Worm (Caenorhabditis elegans): ENCODE measurements around the gene C50B8.5.

The C50B8.5 gene

ce11 chrV:13580696-13581095, at the start of gene C50B8.5:
TSS of gene C50B8.5 (plus strand) at chrV:13580968.
- TF ChIP-seq pes-1 (GFP tag; IDR thresholded peaks at IDR 0.05) (no peak), aly-1 (tag; optimal IDR thresholded peaks at IDR 0.05) (no peak), F13C5.2 (tag; optimal IDR thresholded peaks at IDR 0.05) (no peak), tbx-37 (GFP tag; conservative IDR thresholded peaks at IDR 0.05) (no peak), ama-1 (optimal IDR thresholded peaks at IDR 0.05) (no peak)

- no peak for TF ChIP-seq F13C5.2 (tag; optimal IDR thresholded peaks at IDR 0.05)
- no peak for TF ChIP-seq ets-7 (tag; optimal IDR thresholded peaks at IDR 0.05)
These were observed 48.3 kb upstream of the C50B8.5 start for ce11 chrV:13532469-13532868.

ce11 chrV:13536058-13536579, 44.6 kb upstream of the C50B8.5 start, which contains the start of gene frpr-5:
TSS of gene frpr-5 (minus strand) at chrV:13536108.
- TF ChIP-seq scrt-1 (GFP tag; IDR thresholded peaks at IDR 0.05) = no peak

DNA sequence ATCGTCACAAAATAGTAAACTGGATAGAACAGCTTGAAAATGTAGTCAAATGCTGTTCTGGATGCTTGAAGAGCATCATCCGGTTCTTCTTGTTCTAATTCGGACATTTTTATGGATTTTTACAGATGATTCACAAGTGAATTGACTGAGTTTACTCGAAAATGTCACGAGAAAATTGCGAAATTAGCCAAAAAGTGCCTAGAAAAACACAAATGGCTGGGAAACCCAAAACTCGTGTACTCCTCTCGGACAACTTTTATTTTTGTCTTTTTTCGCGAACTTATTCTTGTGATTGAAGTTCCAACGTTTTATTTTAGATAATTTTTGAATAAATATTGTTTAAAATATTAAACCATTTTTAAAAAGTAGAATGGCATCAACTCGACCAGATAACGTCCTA, 29.2 kb upstream of the C50B8.5 start, which contains the start of the genes C56A3.4 and C56A3.5:
C56A3.4 (minus strand) TSS at position 154 of the 400 bp plus-strand sequence.
C56A3.5 (plus strand) TSS at position 367 of the 400 bp plus-strand sequence.
- TF ChIP-seq F13C5.2 (tag; optimal IDR thresholded peaks at IDR 0.05) (no peak), tra-4 (tag; optimal IDR thresholded peaks at IDR 0.05) (no peak), tbx-37 (GFP tag; conservative IDR thresholded peaks at IDR 0.05) (no peak), ets-7 (tag; optimal IDR thresholded peaks at IDR 0.05) (no peak), hmg-4 (GFP tag; optimal IDR thresholded peaks at IDR 0.05) (no peak), hnd-1 (tag; optimal IDR thresholded peaks at IDR 0.05) (no peak), ama-1 (optimal IDR thresholded peaks at IDR 0.05) (no peak), sea-1 (GFP tag; conservative IDR thresholded peaks at IDR 0.05) (no peak), pes-1 (GFP tag; IDR thresholded peaks at IDR 0.05) (no peak), tbx-11 (GFP tag; IDR thresholded peaks at IDR 0.05) (no peak), hmbx-1 (tag; optimal IDR thresholded peaks at IDR 0.05) (no peak), B0310.2 (tag; optimal IDR thresholded peaks at IDR 0.05) (no peak), ceh-36 (tag; optimal IDR thresholded peaks at IDR 0.05) (no peak), scrt-1 (GFP tag; IDR thresholded peaks at IDR 0.05) (no peak), ceh-13 (GFP tag; optimal IDR thresholded peaks at IDR 0.05) (no peak)

DNA sequence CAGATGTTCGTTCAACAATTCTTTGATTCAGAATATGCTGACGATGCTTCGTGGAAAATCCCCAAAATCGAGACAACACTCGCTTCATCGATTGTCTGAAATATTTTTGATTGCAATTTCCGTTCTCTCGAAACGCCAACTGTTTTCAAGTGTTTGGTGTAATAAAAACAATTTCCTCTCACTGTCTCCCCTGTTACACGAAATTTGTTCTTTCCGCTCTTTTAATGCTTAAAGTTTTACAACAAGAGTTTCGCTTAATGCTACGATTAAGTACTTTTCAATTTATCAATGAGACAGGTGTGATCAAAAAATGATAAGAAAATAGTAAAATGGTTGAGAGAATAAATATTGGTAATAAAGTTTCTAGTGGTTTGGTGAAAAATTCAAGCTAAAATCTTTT, 24.5 kb upstream of the C50B8.5 start, which contains the start of gene C56A3.6:
C56A3.6 (minus strand) TSS at position 101 of the 400 bp plus-strand sequence.
- TF ChIP-seq hnd-1 (tag; optimal IDR thresholded peaks at IDR 0.05) (no peak), B0310.2 (tag; optimal IDR thresholded peaks at IDR 0.05) (no peak), pes-1 (GFP tag; IDR thresholded peaks at IDR 0.05) (no peak), ets-7 (tag; optimal IDR thresholded peaks at IDR 0.05) (no peak), hmbx-1 (tag; optimal IDR thresholded peaks at IDR 0.05) (no peak), hmg-4 (GFP tag; optimal IDR thresholded peaks at IDR 0.05) (no peak), flt-1 (GFP tag; IDR thresholded peaks at IDR 0.05) (no peak), tbx-11 (GFP tag; IDR thresholded peaks at IDR 0.05) (no peak), tra-4 (tag; optimal IDR thresholded peaks at IDR 0.05) (no peak)

DNA sequence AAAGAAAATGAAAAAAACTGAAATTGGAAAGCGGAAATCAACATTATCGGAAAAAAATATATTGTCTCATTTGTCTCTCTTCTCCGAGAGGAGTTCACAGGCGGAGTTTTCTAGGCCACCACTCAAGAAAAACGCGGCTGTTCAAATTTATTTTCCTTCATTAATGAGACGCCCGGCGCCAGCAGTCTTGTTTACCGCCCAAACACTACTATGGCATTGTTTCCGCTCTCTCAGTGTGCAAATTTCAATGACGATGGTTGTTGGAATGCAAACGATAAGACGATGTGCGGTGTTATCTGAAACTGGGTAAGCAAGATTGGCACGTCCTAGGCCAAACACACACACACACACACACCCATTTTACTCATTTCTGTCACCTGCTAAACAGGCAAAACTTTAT, 24.0 kb upstream of the C50B8.5 start, which contains the start of gene cav-2:
cav-2 (plus strand) TSS at position 359 of the 400 bp plus-strand sequence.
- TF ChIP-seq ceh-13 (GFP tag; optimal IDR thresholded peaks at IDR 0.05) (no peak), ama-1 (optimal IDR thresholded peaks at IDR 0.05) (no peak), F13C5.2 (tag; optimal IDR thresholded peaks at IDR 0.05) (no peak), tbx-37 (GFP tag; conservative IDR thresholded peaks at IDR 0.05) (peak; percentile 63), scrt-1 (GFP tag; IDR thresholded peaks at IDR 0.05) (peak; percentile 52; the same call in 1 of the 2 replicates), ets-7 (tag; optimal IDR thresholded peaks at IDR 0.05) (no peak)

DNA sequence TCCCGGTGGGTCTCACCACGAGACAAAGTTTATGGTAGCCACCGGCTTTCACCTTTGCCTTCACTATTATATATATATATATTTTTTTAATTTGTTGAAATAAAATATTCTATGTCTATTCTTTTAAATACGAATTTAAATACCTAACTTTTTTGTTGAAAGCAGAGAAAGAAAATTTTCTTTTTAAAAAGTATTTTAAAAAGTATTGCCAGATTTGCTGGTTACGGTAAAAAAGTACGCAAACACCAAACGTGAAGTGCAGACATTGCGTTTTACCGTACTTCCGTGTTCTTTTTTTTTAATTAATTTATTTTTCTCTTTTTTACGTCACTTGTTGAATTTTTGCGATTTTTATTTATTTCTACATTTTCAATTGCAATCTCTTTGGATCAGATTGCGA, 20.8 kb upstream of the C50B8.5 start, which contains the start of gene C56A3.8:
C56A3.8 (plus strand) TSS at position 301 of the 400 bp plus-strand sequence.
- no peak for TF ChIP-seq sea-1 (GFP tag; conservative IDR thresholded peaks at IDR 0.05)
- TF ChIP-seq B0310.2 (tag; optimal IDR thresholded peaks at IDR 0.05) = no peak
- TF ChIP-seq hnd-1 (tag; optimal IDR thresholded peaks at IDR 0.05) = no peak
- no peak for TF ChIP-seq hmg-4 (GFP tag; optimal IDR thresholded peaks at IDR 0.05)
- TF ChIP-seq F13C5.2 (tag; optimal IDR thresholded peaks at IDR 0.05) = no peak
- no peak for TF ChIP-seq aly-1 (tag; optimal IDR thresholded peaks at IDR 0.05)
- TF ChIP-seq tbx-37 (GFP tag; conservative IDR thresholded peaks at IDR 0.05) = no peak
- TF ChIP-seq scrt-1 (GFP tag; IDR thresholded peaks at IDR 0.05) = no peak
- TF ChIP-seq ceh-13 (GFP tag; optimal IDR thresholded peaks at IDR 0.05) = no peak

- TF ChIP-seq scrt-1 (GFP tag; IDR thresholded peaks at IDR 0.05) (no peak), ceh-36 (tag; optimal IDR thresholded peaks at IDR 0.05) (no peak), tbx-37 (GFP tag; conservative IDR thresholded peaks at IDR 0.05) (no peak), pes-1 (GFP tag; IDR thresholded peaks at IDR 0.05) (no peak), hmbx-1 (tag; optimal IDR thresholded peaks at IDR 0.05) (no peak), ama-1 (optimal IDR thresholded peaks at IDR 0.05) (no peak)
These were observed 18.0 kb upstream of the C50B8.5 start for ce11 chrV:13562748-13563147.

- TF ChIP-seq aly-1 (tag; optimal IDR thresholded peaks at IDR 0.05) (no peak), B0310.2 (tag; optimal IDR thresholded peaks at IDR 0.05) (no peak), tra-4 (tag; optimal IDR thresholded peaks at IDR 0.05) (no peak), sea-1 (GFP tag; conservative IDR thresholded peaks at IDR 0.05) (no peak), ets-7 (tag; optimal IDR thresholded peaks at IDR 0.05) (no peak), F13C5.2 (tag; optimal IDR thresholded peaks at IDR 0.05) (no peak), ceh-36 (tag; optimal IDR thresholded peaks at IDR 0.05) (no peak), ama-1 (optimal IDR thresholded peaks at IDR 0.05) (no peak), flt-1 (GFP tag; IDR thresholded peaks at IDR 0.05) (no peak), tbx-11 (GFP tag; IDR thresholded peaks at IDR 0.05) (no peak), pes-1 (GFP tag; IDR thresholded peaks at IDR 0.05) (no peak), tbx-37 (GFP tag; conservative IDR thresholded peaks at IDR 0.05) (no peak), hnd-1 (tag; optimal IDR thresholded peaks at IDR 0.05) (no peak), hmg-4 (GFP tag; optimal IDR thresholded peaks at IDR 0.05) (no peak), ceh-13 (GFP tag; optimal IDR thresholded peaks at IDR 0.05) (no peak), hmbx-1 (tag; optimal IDR thresholded peaks at IDR 0.05) (no peak)
These were observed 16.9 kb upstream of the C50B8.5 start, which contains the start of gene grl-17 for ce11 chrV:13563841-13564240. TSS of gene grl-17 (minus strand) at chrV:13563941.
